Worm (Caenorhabditis elegans): ENCODE data around the gene C06E1.1.

- TF ChIP-seq F52B5.7 (tag; optimal IDR thresholded peaks at IDR 0.05), result no peak
- no peak for TF ChIP-seq gei-17 (GFP tag; optimal IDR thresholded peaks at IDR 0.05)
- TF ChIP-seq ama-1 (optimal IDR thresholded peaks at IDR 0.05), result no peak
- no peak for TF ChIP-seq ama-1 (GFP tag; optimal IDR thresholded peaks at IDR 0.05)
- no peak for TF ChIP-seq ceh-100 (GFP tag; IDR thresholded peaks at IDR 0.05)
These were observed at the start of gene C06E1.1 for ce11 chrIII:8605532-8605931.
